Worm (Caenorhabditis elegans) whole organism, L1 larva: ENCODE measurements around the gene abu-1.

Experiments
- C16A3.4 ChIP-seq: fragments of 150-350 bp; optimal IDR thresholded peaks from 2 replicates; lab custom pipeline; 2014; ENCODE audit warnings: missing biosample characterization, missing genetic modification characterization
- F16B12.6 ChIP-seq: fragments of 150-350 bp; optimal IDR thresholded peaks from 2 replicates; lab custom pipeline; 2014; ENCODE audit warnings: missing biosample characterization, missing genetic modification characterization
- aly-2 ChIP-seq: fragments of 150-350 bp; optimal IDR thresholded peaks from 2 replicates; lab custom pipeline; 2014; ENCODE audit warnings: missing biosample characterization, missing genetic modification characterization
- ama-1 ChIP-seq: fragments of 150-350 bp; optimal IDR thresholded peaks from 2 replicates; lab custom pipeline; 2014
- blmp-1 ChIP-seq: fragments of 150-350 bp; optimal IDR thresholded peaks from 2 replicates; lab custom pipeline; 2014; ENCODE audit warnings: missing biosample characterization, missing genetic modification characterization
- ceh-63 ChIP-seq: fragments of 200-800 bp; sonication (Bioruptor generic); optimal IDR thresholded peaks from 2 replicates; lab custom pipeline; 2018; ENCODE audit warnings: mild to moderate bottlenecking, missing genetic modification characterization, missing compliant biosample characterization
- dsc-1 ChIP-seq: sonication (generic microtip); optimal IDR thresholded peaks from 2 replicates; lab custom pipeline; 2016; ENCODE audit warnings: mild to moderate bottlenecking, missing genetic modification characterization, missing compliant biosample characterization
- efl-3 ChIP-seq: fragments of 200-800 bp; sonication (Bioruptor generic); optimal IDR thresholded peaks from 2 replicates; lab custom pipeline; 2018; ENCODE audit warnings: mild to moderate bottlenecking, missing genetic modification characterization, missing compliant biosample characterization
- egl-27 ChIP-seq, 2 experiments: fragments of 150-350 bp in 1 of 2; sonication (generic microtip); optimal IDR thresholded peaks; 3 replicates each; lab custom pipeline; 2017 to 2018; ENCODE audit warnings: missing biosample characterization in 2 of 2, missing genetic modification characterization in 2 of 2, missing genetic modification reagents in 2 of 2
- elt-2 ChIP-seq: sonication (generic microtip); optimal IDR thresholded peaks from 2 replicates; lab custom pipeline; 2016; ENCODE audit warnings: missing genetic modification characterization, mild to moderate bottlenecking, inconsistent platforms, missing compliant biosample characterization, missing genetic modification reagents
- elt-3 ChIP-seq, 6 experiments: fragments of 150-350 bp in 1 of 6; sonication (generic microtip); optimal IDR thresholded peaks; 2 replicates each; lab custom pipeline; 2017 to 2018; ENCODE audit warnings: missing biosample characterization in 6 of 6, missing genetic modification characterization in 6 of 6, inconsistent platforms in 1 of 6
- fkh-4 ChIP-seq: sonication (generic microtip); optimal IDR thresholded peaks from 2 replicates; lab custom pipeline; 2016; ENCODE audit warnings: missing compliant biosample characterization, missing genetic modification characterization, borderline replicate concordance
- fos-1 ChIP-seq: fragments of 150-350 bp; optimal IDR thresholded peaks from 2 replicates; lab custom pipeline; 2014; ENCODE audit warnings: missing biosample characterization, missing genetic modification characterization
- grh-1 ChIP-seq: fragments of 200-800 bp; sonication (Bioruptor generic); IDR thresholded peaks from 2 replicates; pipeline ENCODE4 v1.3.6; 2022; ENCODE audit warnings: missing genetic modification reagents, missing genetic modification characterization, missing compliant biosample characterization
- hlh-17 ChIP-seq: fragments of 200-800 bp; sonication (Bioruptor generic); optimal IDR thresholded peaks from 2 replicates; lab custom pipeline; 2018; ENCODE audit warnings: missing genetic modification characterization, mild to moderate bottlenecking, missing compliant biosample characterization, moderate library complexity, borderline replicate concordance
- hlh-4 ChIP-seq: sonication (generic microtip); optimal IDR thresholded peaks from 2 replicates; lab custom pipeline; 2016; ENCODE audit warnings: mild to moderate bottlenecking, missing genetic modification characterization, missing compliant biosample characterization
- hpl-2 ChIP-seq: fragments of 150-350 bp; optimal IDR thresholded peaks from 2 replicates; lab custom pipeline; 2014; ENCODE audit warnings: missing biosample characterization, missing genetic modification reagents, missing genetic modification characterization
- isw-1 ChIP-seq: fragments of 200-800 bp; sonication (Bioruptor generic); IDR thresholded peaks from 2 replicates; pipeline ENCODE4 v1.3.6; 2022; ENCODE audit warnings: missing genetic modification characterization, missing compliant biosample characterization
- jun-1 ChIP-seq: fragments of 150-350 bp; optimal IDR thresholded peaks from 2 replicates; lab custom pipeline; 2014; ENCODE audit warnings: missing biosample characterization, missing genetic modification reagents, missing genetic modification characterization
- lin-13 ChIP-seq: fragments of 150-350 bp; optimal IDR thresholded peaks from 2 replicates; lab custom pipeline; 2014; ENCODE audit warnings: missing biosample characterization, missing genetic modification reagents, missing genetic modification characterization
- lin-14 ChIP-seq: fragments of 200-800 bp; sonication (Bioruptor generic); optimal IDR thresholded peaks from 2 replicates; lab custom pipeline; 2018; ENCODE audit warnings: mild to moderate bottlenecking, missing genetic modification characterization, moderate library complexity, missing compliant biosample characterization
- lin-35 ChIP-seq, 2 experiments: fragments of 150-350 bp; optimal IDR thresholded peaks; 2 replicates each; lab custom pipeline; 2014; ENCODE audit warnings: missing biosample characterization in 2 of 2, missing genetic modification characterization in 2 of 2, missing genetic modification reagents in 2 of 2
- lir-3 ChIP-seq: sonication (generic microtip); optimal IDR thresholded peaks from 2 replicates; lab custom pipeline; 2016; ENCODE audit warnings: mild to moderate bottlenecking, missing genetic modification characterization, moderate library complexity, missing compliant biosample characterization; ENCODE audit not compliant: poor library complexity
- lsy-2 ChIP-seq, 2 experiments: fragments of 150-350 bp; optimal IDR thresholded peaks; 2 replicates each; lab custom pipeline; 2014; ENCODE audit warnings: missing biosample characterization in 2 of 2, missing genetic modification characterization in 2 of 2
- mep-1 ChIP-seq: fragments of 150-350 bp; optimal IDR thresholded peaks from 2 replicates; lab custom pipeline; 2014; ENCODE audit warnings: missing biosample characterization, missing genetic modification characterization
- nhr-12 ChIP-seq: sonication (generic microtip); optimal IDR thresholded peaks from 2 replicates; lab custom pipeline; 2017; ENCODE audit warnings: missing biosample characterization, missing genetic modification characterization
- nhr-20 ChIP-seq: sonication (generic microtip); optimal IDR thresholded peaks from 2 replicates; lab custom pipeline; 2016; ENCODE audit warnings: mild to moderate bottlenecking, missing genetic modification characterization, missing compliant biosample characterization
- nhr-77 ChIP-seq: fragments of 150-350 bp; optimal IDR thresholded peaks from 2 replicates; lab custom pipeline; 2014; ENCODE audit warnings: missing biosample characterization, missing genetic modification characterization
- nhr-85 ChIP-seq: sonication (generic microtip); peaks from one replicate; lab custom pipeline; 2016; ENCODE audit warnings: missing genetic modification characterization, inconsistent platforms, missing compliant biosample characterization
- nhr-90 ChIP-seq: sonication (generic microtip); optimal IDR thresholded peaks from 2 replicates; lab custom pipeline; 2016; ENCODE audit warnings: mild to moderate bottlenecking, missing genetic modification characterization, missing compliant biosample characterization; ENCODE audit not compliant: poor library complexity
- pag-3 ChIP-seq: sonication (generic microtip); optimal IDR thresholded peaks from 2 replicates; lab custom pipeline; 2017; ENCODE audit warnings: missing genetic modification characterization, mild to moderate bottlenecking, missing compliant biosample characterization, antibody characterized with exemption, borderline replicate concordance; ENCODE audit not compliant: insufficient read depth
- pax-3 ChIP-seq: fragments of 200-800 bp; sonication (Bioruptor generic); optimal IDR thresholded peaks from 2 replicates; lab custom pipeline; 2018; ENCODE audit warnings: mild to moderate bottlenecking, missing genetic modification characterization, moderate library complexity, missing compliant biosample characterization
- pqm-1 ChIP-seq: sonication (generic microtip); optimal IDR thresholded peaks from 3 replicates; lab custom pipeline; 2017; ENCODE audit warnings: missing biosample characterization, missing genetic modification characterization
- rnt-1 ChIP-seq: sonication (generic microtip); optimal IDR thresholded peaks from 2 replicates; lab custom pipeline; 2016; ENCODE audit warnings: mild to moderate bottlenecking, missing genetic modification characterization, moderate library complexity, missing compliant biosample characterization
- snpc-4 ChIP-seq: fragments of 150-350 bp; optimal IDR thresholded peaks from 2 replicates; lab custom pipeline; 2014; ENCODE audit warnings: missing biosample characterization, missing genetic modification characterization
- sptf-1 ChIP-seq: fragments of 150-350 bp; optimal IDR thresholded peaks from 2 replicates; lab custom pipeline; 2014; ENCODE audit warnings: missing biosample characterization, missing genetic modification characterization
- sup-37 ChIP-seq: fragments of 200-800 bp; sonication (Bioruptor generic); optimal IDR thresholded peaks from 2 replicates; lab custom pipeline; 2018; ENCODE audit warnings: mild to moderate bottlenecking, missing genetic modification characterization, missing compliant biosample characterization
- tbx-2 ChIP-seq: sonication (generic microtip); optimal IDR thresholded peaks from 2 replicates; lab custom pipeline; 2016; ENCODE audit warnings: missing genetic modification characterization, missing compliant biosample characterization
- tlp-1 ChIP-seq: fragments of 150-350 bp; optimal IDR thresholded peaks from 2 replicates; lab custom pipeline; 2014; ENCODE audit warnings: missing biosample characterization, missing genetic modification characterization
- unc-130 ChIP-seq: fragments of 150-350 bp; optimal IDR thresholded peaks from 2 replicates; lab custom pipeline; 2017; ENCODE audit warnings: missing biosample characterization, missing genetic modification characterization, inconsistent platforms
- unc-30 ChIP-seq: sonication (generic microtip); optimal IDR thresholded peaks from 2 replicates; lab custom pipeline; 2017; ENCODE audit warnings: missing biosample characterization, missing genetic modification characterization
- vab-15 ChIP-seq: sonication (generic microtip); optimal IDR thresholded peaks from 2 replicates; lab custom pipeline; 2017; ENCODE audit warnings: missing genotype, mild to moderate bottlenecking, missing genetic modification characterization, missing compliant biosample characterization
- xbp-1 ChIP-seq: sonication (generic microtip); optimal IDR thresholded peaks from 2 replicates; lab custom pipeline; 2016; ENCODE audit warnings: missing genetic modification characterization, missing compliant biosample characterization

Gene abu-1

ce11 chrV:10398431-10398830, 16.8 kb upstream of the abu-1 start, which contains the start of gene ugt-2:
ugt-2 (plus strand) TSS chrV:10398801.
- TF ChIP-seq nhr-85 (tag; lab: Kevin White, UChicago) (peak; percentile 54), xbp-1 (tag; lab: Kevin White, UChicago) (no peak), lin-35 (GFP tag; optimal IDR thresholded peaks at IDR 0.05; lab: Kevin White, UChicago) (peak in 1 of 2 experiments; percentile 37), F16B12.6 (tag; lab: Kevin White, UChicago) (no peak), lir-3 (peak; percentile 8), sptf-1 (tag; lab: Kevin White, UChicago) (no peak), elt-2 (tag; lab: Kevin White, UChicago) (peak; percentile 46), jun-1 (no peak), egl-27 (tag; optimal IDR thresholded peaks at IDR 0.05; lab: Kevin White, UChicago) (no peak), nhr-20 (tag; lab: Kevin White, UChicago) (peak; percentile 33), ama-1 (lab: Kevin White, UChicago) (no peak), fos-1 (no peak), C16A3.4 (tag; lab: Kevin White, UChicago) (no peak), elt-3 (tag; optimal IDR thresholded peaks at IDR 0.05; lab: Kevin White, UChicago) (peak in 1 of 6 experiments; percentile 0), snpc-4 (tag; lab: Kevin White, UChicago) (no peak), lin-13 (GFP tag; lab: Kevin White, UChicago) (no peak), lin-14 (GFP tag; lab: Kevin White, UChicago) (peak; percentile 22), dsc-1 (tag; lab: Kevin White, UChicago) (no peak)

- TF ChIP-seq hlh-17 (GFP tag; lab: Kevin White, UChicago) = no peak
Observed at ce11 chrV:10395173-10395766, 13.6 kb upstream of the abu-1 start, which contains the start of the genes col-151 and ugt-1. col-151 (minus strand) TSS chrV:10395223. ugt-1 (plus strand) TSS chrV:10395663.

ce11 chrV:10393708-10394107, 12.1 kb upstream of the abu-1 start:
- TF ChIP-seq blmp-1 (no peak), isw-1 (GFP tag; lab: Robert Waterston, UW) (no peak), hlh-4 (tag; lab: Kevin White, UChicago) (no peak), ceh-63 (GFP tag; lab: Kevin White, UChicago) (peak; percentile 36), pax-3 (tag; lab: Kevin White, UChicago) (no peak), unc-30 (tag; lab: Kevin White, UChicago) (no peak), unc-130 (tag; lab: Kevin White, UChicago) (no peak)

- TF ChIP-seq mep-1 (tag; lab: Kevin White, UChicago) (no peak), pqm-1 (tag; lab: Kevin White, UChicago) (no peak), nhr-85 (tag; lab: Kevin White, UChicago) (peak; percentile 61), sptf-1 (tag; lab: Kevin White, UChicago) (no peak), nhr-12 (tag; lab: Kevin White, UChicago) (no peak), aly-2 (no peak), nhr-90 (tag; lab: Kevin White, UChicago) (no peak)
Observed at ce11 chrV:10388318-10388717, 6.7 kb upstream of the abu-1 start, which contains the start of gene AC3.5. AC3.5 (plus strand) TSS chrV:10388527.

- peak; percentile 35 for TF ChIP-seq nhr-20 (tag; lab: Kevin White, UChicago)
- no peak for TF ChIP-seq efl-3 (GFP tag; lab: Kevin White, UChicago)
- TF ChIP-seq F16B12.6 (tag; lab: Kevin White, UChicago) = no peak
- TF ChIP-seq snpc-4 (tag; lab: Kevin White, UChicago) = no peak
- TF ChIP-seq grh-1 = peak; percentile 32; the same call in 1 of the 2 replicates
- TF ChIP-seq vab-15 (tag; lab: Kevin White, UChicago) = no peak
- TF ChIP-seq tbx-2 (tag; lab: Kevin White, UChicago) = no peak
- TF ChIP-seq pax-3 (tag; lab: Kevin White, UChicago) = no peak
- TF ChIP-seq fkh-4 (tag; lab: Kevin White, UChicago) = no peak
- TF ChIP-seq pag-3 (tag; lab: Kevin White, UChicago) = no peak
- peak in 1 of 2 experiments; percentile 5 for TF ChIP-seq lsy-2 (tag; optimal IDR thresholded peaks at IDR 0.05; lab: Kevin White, UChicago)
- TF ChIP-seq jun-1 = no peak
- TF ChIP-seq elt-3 (tag; optimal IDR thresholded peaks at IDR 0.05; lab: Kevin White, UChicago) = peak; percentile 47 to 85 (median 66)
- no peak for TF ChIP-seq nhr-77 (tag; lab: Kevin White, UChicago)
- no peak for TF ChIP-seq hpl-2 (GFP tag; lab: Kevin White, UChicago)
- no peak for TF ChIP-seq tlp-1 (tag; lab: Kevin White, UChicago)
- TF ChIP-seq nhr-12 (tag; lab: Kevin White, UChicago) = no peak
- no peak for TF ChIP-seq sup-37 (GFP tag; lab: Kevin White, UChicago)
- no peak for TF ChIP-seq aly-2
- no peak for TF ChIP-seq rnt-1 (tag; lab: Kevin White, UChicago)
- no peak for TF ChIP-seq sptf-1 (tag; lab: Kevin White, UChicago)
- TF ChIP-seq nhr-85 (tag; lab: Kevin White, UChicago) = peak; percentile 86
Observed at ce11 chrV:10387412-10387811, 5.8 kb upstream of the abu-1 start.
